Worm (Caenorhabditis elegans): ENCODE results near the gene lfi-1.

Gene lfi-1

DNA sequence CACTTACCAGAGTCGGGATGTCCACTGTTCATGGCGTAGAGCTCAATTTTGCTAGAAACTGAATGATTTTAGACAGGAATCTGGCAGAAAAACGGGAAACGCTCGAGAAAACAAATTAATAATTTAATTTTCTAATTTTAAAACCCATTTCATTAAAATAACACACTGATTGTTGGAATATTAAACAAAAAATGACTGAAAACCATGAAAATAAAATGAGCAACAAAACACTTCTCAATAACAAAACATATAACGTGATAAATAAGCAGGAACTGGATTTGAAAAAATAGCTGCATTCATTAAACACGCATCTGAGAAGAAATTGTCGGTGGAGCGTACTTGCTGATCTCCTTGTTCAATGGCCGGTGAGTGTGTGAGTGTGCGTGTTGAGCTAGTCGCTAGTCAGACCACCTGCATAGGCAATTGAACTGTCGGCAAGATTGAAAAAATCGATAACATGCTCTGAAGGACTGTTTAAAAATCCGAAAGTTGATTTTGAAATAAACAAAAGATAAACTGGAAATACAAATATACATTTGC, 21.0 kb downstream of the lfi-1 start, which contains the start of gene ZC8.6 (continued):
- TF ChIP-seq mxl-2 (GFP tag; conservative IDR thresholded peaks at IDR 0.05) = no peak
- TF ChIP-seq R02D3.7 (tag; optimal IDR thresholded peaks at IDR 0.05) = no peak
- TF ChIP-seq skn-1 (tag; optimal IDR thresholded peaks at IDR 0.05) = no peak
- no peak for TF ChIP-seq daf-8 (GFP tag; IDR thresholded peaks at IDR 0.05)

DNA sequence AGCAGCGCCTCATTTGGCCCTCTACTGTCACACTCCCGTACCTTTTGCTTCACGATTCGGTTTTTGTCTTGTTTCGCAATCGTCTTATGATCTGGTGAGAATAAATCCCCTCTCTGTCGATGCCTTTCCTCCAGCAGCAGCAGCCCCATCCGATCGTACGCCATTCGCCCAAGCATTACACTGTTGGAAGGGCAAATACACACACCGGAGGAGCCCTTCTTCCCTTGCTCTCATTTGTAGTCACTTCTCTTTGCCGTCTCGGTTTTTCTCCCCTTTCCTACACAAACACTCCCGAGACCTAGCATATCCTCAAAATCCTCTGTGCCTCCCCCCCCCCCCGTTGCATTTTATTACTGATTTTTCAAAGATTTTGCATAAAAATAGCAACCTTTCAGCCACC, 22.2 kb downstream of the lfi-1 start, which contains the start of gene set-30:
set-30 (plus strand) TSS at position 396 of the 400 bp plus-strand sequence.
- TF ChIP-seq nhr-11 (tag; optimal IDR thresholded peaks at IDR 0.05) (no peak), egl-43 (GFP tag; IDR thresholded peaks at IDR 0.05) (0 out of 2 replicates have a peak, but pooled peaks have one; percentile 14), hlh-30 (tag; optimal IDR thresholded peaks at IDR 0.05; ENCODE audit: insufficient read depth) (peak; percentile 4), egl-27 (tag; optimal IDR thresholded peaks at IDR 0.05) (no peak), dmd-6 (GFP tag; IDR thresholded peaks at IDR 0.05) (no peak), zag-1 (tag; optimal IDR thresholded peaks at IDR 0.05) (no peak)

DNA sequence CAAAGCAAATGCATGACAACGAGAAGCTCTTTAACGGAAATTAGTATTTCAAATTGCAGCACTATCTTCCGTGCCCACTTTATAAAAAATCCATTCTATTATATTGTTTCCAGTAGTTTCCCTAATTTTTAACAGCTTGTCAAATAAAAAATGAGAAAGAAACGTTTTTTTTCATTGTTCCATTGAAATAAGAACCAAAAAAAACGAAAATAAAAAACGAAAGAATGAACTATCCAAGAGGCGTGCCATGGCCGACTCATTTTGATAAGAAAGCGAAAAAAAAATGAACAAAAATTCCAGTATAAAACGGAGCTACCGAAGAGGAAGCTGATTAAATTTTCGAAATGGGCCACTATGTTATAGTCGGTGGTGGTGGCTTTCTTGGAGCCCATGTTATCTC, 28.3 kb downstream of the lfi-1 start, which contains the start of gene hsd-2:
hsd-2 (plus strand) TSS at position 301 of the 400 bp plus-strand sequence.
- TF ChIP-seq Y105C5A.15 (GFP tag; IDR thresholded peaks at IDR 0.05) = no peak
- no peak for TF ChIP-seq sdz-12 (GFP tag; optimal IDR thresholded peaks at IDR 0.05)
- no peak for TF ChIP-seq F37D6.2 (tag; optimal IDR thresholded peaks at IDR 0.05)
- no peak for TF ChIP-seq gei-8 (GFP tag; optimal IDR thresholded peaks at IDR 0.05)
- TF ChIP-seq ztf-7 (tag; optimal IDR thresholded peaks at IDR 0.05) = no peak
- no peak for TF ChIP-seq spr-3 (GFP tag; optimal IDR thresholded peaks at IDR 0.05)
- TF ChIP-seq dmd-6 (GFP tag; IDR thresholded peaks at IDR 0.05) = no peak
- TF ChIP-seq T20F7.1 (GFP tag; optimal IDR thresholded peaks at IDR 0.05) = no peak
- TF ChIP-seq snpc-4 (tag; optimal IDR thresholded peaks at IDR 0.05) = no peak

DNA sequence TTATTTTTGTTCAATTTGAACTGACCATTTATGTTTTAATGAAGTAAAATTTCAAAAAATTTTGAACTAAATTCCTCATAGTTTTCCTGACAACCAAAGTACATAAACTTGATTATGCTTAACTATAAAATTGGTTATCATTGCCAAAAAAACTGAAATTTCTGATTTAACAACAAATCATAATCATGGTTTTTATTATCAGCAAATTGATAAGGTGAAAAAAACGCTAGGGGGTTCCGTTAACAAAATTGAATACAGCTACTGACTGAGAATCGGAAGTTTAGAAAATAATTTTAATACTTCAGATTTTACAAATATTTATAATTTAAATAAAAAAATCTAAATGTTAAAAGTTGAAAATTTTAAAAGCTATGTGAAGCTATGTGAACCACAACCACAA, 30.3 kb downstream of the lfi-1 start:
- TF ChIP-seq dmd-8 (GFP tag; IDR thresholded peaks at IDR 0.05) = no peak
- no peak for TF ChIP-seq php-3 (GFP tag; IDR thresholded peaks at IDR 0.05)
- no peak for TF ChIP-seq T26A8.4 (GFP tag; IDR thresholded peaks at IDR 0.05)
- no peak for TF ChIP-seq rbr-2 (tag; optimal IDR thresholded peaks at IDR 0.05)
- no peak for TF ChIP-seq ama-1 (optimal IDR thresholded peaks at IDR 0.05)
- peak; percentile 54 for TF ChIP-seq pqm-1 (tag; optimal IDR thresholded peaks at IDR 0.05)
- no peak for TF ChIP-seq lin-1 (GFP tag; IDR thresholded peaks at IDR 0.05)
- peak; percentile 32 for TF ChIP-seq nhr-28 (tag; optimal IDR thresholded peaks at IDR 0.05)
- TF ChIP-seq daf-16 (GFP tag; optimal IDR thresholded peaks at IDR 0.05) = no peak
- peak; percentile 42 for TF ChIP-seq daf-16 (tag; optimal IDR thresholded peaks at IDR 0.05)

DNA sequence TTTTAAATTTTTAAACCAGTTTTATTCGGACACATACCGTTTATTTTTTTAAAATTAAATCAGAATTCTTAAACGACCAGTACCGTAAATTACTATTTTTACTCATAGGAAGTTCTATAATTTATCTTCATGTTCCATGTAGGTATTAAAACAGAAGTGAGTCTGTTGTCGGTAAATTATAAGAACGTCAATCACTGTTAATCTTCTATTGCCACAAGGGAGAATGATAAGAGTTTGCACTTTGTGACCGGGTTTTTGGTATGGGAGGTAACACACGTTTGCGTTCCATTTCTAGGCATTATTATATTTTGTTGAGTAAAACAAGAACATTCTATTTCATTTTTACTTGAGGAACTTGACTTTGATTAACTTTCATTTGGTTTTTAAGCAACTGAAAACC, 32.4 kb downstream of the lfi-1 start, which contains the start of gene hsd-3:
hsd-3 (plus strand) TSS at position 301 of the 400 bp plus-strand sequence.
- TF ChIP-seq dmd-6 (GFP tag; IDR thresholded peaks at IDR 0.05) (peak; percentile 17; the same call in 1 of the 2 replicates), T20F7.1 (GFP tag; optimal IDR thresholded peaks at IDR 0.05) (no peak)

DNA sequence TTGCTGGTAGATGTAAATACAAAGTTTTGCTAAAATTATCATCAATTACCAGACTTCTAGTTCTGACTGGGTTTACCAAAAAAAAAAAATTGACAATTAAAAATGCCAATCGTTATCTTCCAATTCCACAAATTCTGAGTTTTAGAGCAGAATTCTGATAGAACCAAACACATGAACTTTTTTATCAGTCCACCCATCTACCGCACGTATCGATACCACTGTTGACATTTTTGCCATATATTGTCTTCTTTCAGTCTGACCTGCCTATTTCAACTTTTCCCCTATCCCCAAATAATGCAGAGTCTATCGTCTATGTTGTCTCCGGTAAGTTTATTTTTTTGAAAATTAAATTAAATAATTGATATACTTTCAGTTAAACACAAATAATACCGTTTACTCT, 37.2 kb downstream of the lfi-1 start, which contains the start of gene ZC449.7:
ZC449.7 (plus strand) TSS at position 249 of the 400 bp plus-strand sequence.
- TF ChIP-seq daf-8 (GFP tag; IDR thresholded peaks at IDR 0.05) (no peak), duxl-1 (tag; optimal IDR thresholded peaks at IDR 0.05; ENCODE audit: poor library complexity) (no peak), dmd-6 (GFP tag; IDR thresholded peaks at IDR 0.05) (peak; percentile 30; the same call in 1 of the 2 replicates), nhr-28 (tag; optimal IDR thresholded peaks at IDR 0.05) (peak; percentile 19), aha-1 (tag) (peak; percentile 59), daf-16 (GFP tag; optimal IDR thresholded peaks at IDR 0.05) (no peak), daf-16 (tag; optimal IDR thresholded peaks at IDR 0.05) (peak; percentile 54), pqm-1 (tag; optimal IDR thresholded peaks at IDR 0.05) (peak; percentile 24), nhr-77 (tag; optimal IDR thresholded peaks at IDR 0.05) (no peak), T26A8.4 (GFP tag; IDR thresholded peaks at IDR 0.05) (no peak)

All from whole organism, L4 larva.